Worm (Caenorhabditis elegans) whole organism, late embryonic: ENCODE measurements around the gene R13H4.5.

Experiments
- K09A11.1 ChIP-seq: sonication (generic microtip); optimal IDR thresholded peaks from 2 replicates; lab custom pipeline; 2017; ENCODE audit warnings: antibody characterized with exemption, mild to moderate bottlenecking, missing genetic modification characterization, missing compliant biosample characterization; ENCODE audit not compliant: insufficient read depth
- pag-3 ChIP-seq: sonication (generic microtip); optimal IDR thresholded peaks from 2 replicates; lab custom pipeline; 2016; ENCODE audit warnings: missing compliant biosample characterization, missing genetic modification characterization, borderline replicate concordance
- pat-9 ChIP-seq: fragments of 200-800 bp; sonication (Bioruptor generic); optimal IDR thresholded peaks from 2 replicates; lab custom pipeline; 2018; ENCODE audit warnings: mild to moderate bottlenecking, missing genetic modification characterization, moderate library complexity, missing compliant biosample characterization

DNA sequence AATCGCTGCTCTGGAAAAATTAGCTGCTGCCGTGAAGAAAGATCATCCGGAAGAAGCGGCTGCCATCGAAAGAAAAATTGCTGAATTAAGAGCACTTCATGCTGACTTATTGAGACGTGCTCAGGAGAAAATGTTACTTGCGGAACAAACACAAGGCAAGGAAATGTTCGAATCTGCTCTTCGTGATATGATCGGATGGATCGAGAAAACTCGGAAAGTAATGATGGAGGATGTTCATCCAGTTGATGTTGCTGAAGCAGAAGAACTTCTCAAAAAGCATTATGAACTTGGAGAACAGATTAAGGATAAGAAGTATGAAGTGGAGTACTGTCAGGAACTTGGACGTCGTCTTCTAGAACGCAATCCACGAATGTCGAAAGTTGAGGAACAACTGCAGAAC lies 45.5 kb downstream of the R13H4.5 start:
- TF ChIP-seq pag-3 (tag; lab: Kevin White, UChicago), result no peak
- TF ChIP-seq pat-9 (tag; lab: Kevin White, UChicago), result no peak
- TF ChIP-seq K09A11.1 (tag; lab: Kevin White, UChicago), result no peak
